Fruit fly (Drosophila melanogaster) whole organism, embryonic: ENCODE measurements around the gene teq.
A peak's percentile ranks its signal among the peaks of the same experiment; 100 is the strongest.

ENCODE experiments used
- Atf6 ChIP-seq: fragments of 200-800 bp; sonication (Bioruptor generic); IDR thresholded peaks from 2 replicates; pipeline ENCODE4 v1.3.6; 2022; ENCODE audit warnings: missing biosample characterization, missing genetic modification characterization
- Blimp-1 ChIP-seq: fragments of 200-800 bp; sonication (Bioruptor generic); optimal IDR thresholded peaks from 3 replicates; lab custom pipeline; 2018; ENCODE audit warnings: missing biosample characterization, missing genetic modification characterization, mild to moderate bottlenecking, moderate library complexity, missing genetic modification reagents
- C15 ChIP-seq: fragments of 200-800 bp; sonication (Bioruptor generic); IDR thresholded peaks from 3 replicates; pipeline ENCODE4 v1.3.6; 2022; ENCODE audit warnings: missing biosample characterization, missing genetic modification characterization
- CG10431 ChIP-seq: fragments of 200-800 bp; sonication (Bioruptor generic); optimal IDR thresholded peaks from 3 replicates; lab custom pipeline; 2018; ENCODE audit warnings: missing biosample characterization, mild to moderate bottlenecking, missing genetic modification characterization
- CG12104 ChIP-seq: fragments of 200-800 bp; sonication (Bioruptor generic); optimal IDR thresholded peaks from 3 replicates; lab custom pipeline; 2016; ENCODE audit warnings: missing biosample characterization, missing genetic modification characterization
- CG12155 ChIP-seq: fragments of 200-800 bp; sonication (Bioruptor generic); optimal IDR thresholded peaks from 3 replicates; lab custom pipeline; 2016; ENCODE audit warnings: missing biosample characterization, missing genetic modification characterization
- CG12236 ChIP-seq: fragments of 200-800 bp; sonication (Bioruptor generic); optimal IDR thresholded peaks from 2 replicates; lab custom pipeline; 2016; ENCODE audit warnings: missing biosample characterization, missing genetic modification characterization
- CG12744 ChIP-seq: fragments of 200-800 bp; sonication (Bioruptor generic); optimal IDR thresholded peaks from 2 replicates; lab custom pipeline; 2016; ENCODE audit warnings: missing biosample characterization, missing genetic modification characterization
- CG14050 ChIP-seq: fragments of 200-800 bp; sonication (Bioruptor generic); IDR thresholded peaks from 3 replicates; pipeline ENCODE4 v1.3.6; 2022; ENCODE audit warnings: missing biosample characterization, missing genetic modification characterization
- CG14441 ChIP-seq: fragments of 200-800 bp; sonication (Bioruptor generic); IDR thresholded peaks from 2 replicates; pipeline ENCODE4 v1.3.6; 2022; ENCODE audit warnings: missing biosample characterization, missing genetic modification characterization
- CG14965 ChIP-seq: fragments of 200-800 bp; sonication (Bioruptor generic); optimal IDR thresholded peaks from 2 replicates; lab custom pipeline; 2016; ENCODE audit warnings: missing biosample characterization, missing genetic modification characterization, borderline replicate concordance
- CG17328 ChIP-seq: fragments of 200-800 bp; sonication (Bioruptor generic); IDR thresholded peaks from 2 replicates; pipeline ENCODE4 v1.3.6; 2022; ENCODE audit warnings: missing biosample characterization, missing genetic modification characterization
- CG17802 ChIP-seq: fragments of 200-800 bp; sonication (Bioruptor generic); optimal IDR thresholded peaks from 2 replicates; lab custom pipeline; 2018; ENCODE audit warnings: missing biosample characterization, mild to moderate bottlenecking, missing genetic modification characterization, moderate library complexity
- CG2712 ChIP-seq: fragments of 200-800 bp; optimal IDR thresholded peaks from 3 replicates; lab custom pipeline; 2019; ENCODE audit warnings: missing biosample characterization, mild to moderate bottlenecking, missing genetic modification characterization, moderate library complexity
- CG30020 ChIP-seq: fragments of 200-800 bp; optimal IDR thresholded peaks from 2 replicates; lab custom pipeline; 2019; ENCODE audit warnings: missing biosample characterization, mild to moderate bottlenecking, missing genetic modification characterization, moderate library complexity
- CG31365 ChIP-seq: fragments of 200-800 bp; sonication (Bioruptor generic); optimal IDR thresholded peaks from 2 replicates; lab custom pipeline; 2018; ENCODE audit warnings: missing biosample characterization, mild to moderate bottlenecking, missing genetic modification characterization
- CG31441 ChIP-seq: fragments of 200-800 bp; sonication (Bioruptor generic); IDR thresholded peaks from 2 replicates; pipeline ENCODE4 v1.3.6; 2022; ENCODE audit warnings: missing biosample characterization, missing genetic modification characterization
- CG34376 ChIP-seq: fragments of 200-800 bp; sonication (Bioruptor generic); optimal IDR thresholded peaks from 2 replicates; lab custom pipeline; 2018; ENCODE audit warnings: missing biosample characterization, mild to moderate bottlenecking, missing genetic modification characterization
- CG6654 ChIP-seq: fragments of 200-800 bp; sonication (Bioruptor generic); optimal IDR thresholded peaks from 2 replicates; lab custom pipeline; 2017; ENCODE audit warnings: missing biosample characterization, mild to moderate bottlenecking, missing genetic modification characterization
- CG6765 ChIP-seq: fragments of 200-800 bp; sonication (Bioruptor generic); optimal IDR thresholded peaks from 3 replicates; lab custom pipeline; 2017; ENCODE audit warnings: missing biosample characterization, mild to moderate bottlenecking, missing genetic modification characterization
- CG7963 ChIP-seq: fragments of 200-800 bp; sonication (Bioruptor generic); IDR thresholded peaks from 3 replicates; pipeline ENCODE4 v1.3.6; 2022; ENCODE audit warnings: missing biosample characterization, missing genetic modification characterization; ENCODE audit not compliant: partially characterized antibody
- CG8765 ChIP-seq: fragments of 200-800 bp; sonication (Bioruptor generic); IDR thresholded peaks from 2 replicates; pipeline ENCODE4 v1.3.6; 2022; ENCODE audit warnings: missing biosample characterization, missing genetic modification characterization
- CG9817 ChIP-seq: fragments of 200-800 bp; sonication (Bioruptor generic); optimal IDR thresholded peaks from 2 replicates; lab custom pipeline; 2018; ENCODE audit warnings: missing biosample characterization, mild to moderate bottlenecking, missing genetic modification characterization, moderate library complexity
- Dek ChIP-seq: fragments of 200-800 bp; sonication (Bioruptor generic); optimal IDR thresholded peaks from 3 replicates; lab custom pipeline; 2019; ENCODE audit warnings: missing biosample characterization, mild to moderate bottlenecking, missing genetic modification characterization, moderate library complexity
- Ets97D ChIP-seq: fragments of 200-800 bp; sonication (Bioruptor generic); optimal IDR thresholded peaks from 3 replicates; lab custom pipeline; 2016; ENCODE audit warnings: missing biosample characterization, missing genetic modification characterization
- Hmx ChIP-seq: fragments of 200-800 bp; sonication (Bioruptor generic); optimal IDR thresholded peaks from 2 replicates; lab custom pipeline; 2016; ENCODE audit warnings: missing biosample characterization, missing genetic modification characterization
- Lim3 ChIP-seq: fragments of 200-800 bp; sonication (Bioruptor generic); IDR thresholded peaks from 2 replicates; pipeline ENCODE4 v1.3.6; 2022; ENCODE audit warnings: missing biosample characterization, missing genetic modification characterization
- Myb ChIP-seq: fragments of 200-800 bp; sonication (Bioruptor generic); optimal IDR thresholded peaks from 2 replicates; lab custom pipeline; 2016; ENCODE audit warnings: missing biosample characterization, missing genetic modification characterization
- NFAT ChIP-seq: fragments of 200-800 bp; sonication (Bioruptor generic); IDR thresholded peaks from 2 replicates; pipeline ENCODE4 v1.3.6; 2022; ENCODE audit warnings: missing biosample characterization, missing genetic modification characterization
- Six4 ChIP-seq: fragments of 200-800 bp; sonication (Bioruptor generic); optimal IDR thresholded peaks from 2 replicates; lab custom pipeline; 2016; ENCODE audit warnings: missing biosample characterization, missing genetic modification characterization
- Spps ChIP-seq: fragments of 200-800 bp; sonication (Bioruptor generic); optimal IDR thresholded peaks from 2 replicates; lab custom pipeline; 2018; ENCODE audit warnings: missing biosample characterization, mild to moderate bottlenecking, missing genetic modification characterization
- Tbp ChIP-seq: fragments of >200 bp; optimal IDR thresholded peaks from 2 replicates; lab custom pipeline; 2018; ENCODE audit warnings: missing biosample characterization, missing genetic modification characterization
- crol ChIP-seq: fragments of 200-800 bp; sonication (Bioruptor generic); IDR thresholded peaks from 2 replicates; pipeline ENCODE4 v1.3.6; 2022; ENCODE audit warnings: missing biosample characterization, missing genetic modification characterization
- disco-r ChIP-seq: fragments of 200-800 bp; sonication (Bioruptor generic); optimal IDR thresholded peaks from 2 replicates; lab custom pipeline; 2016; ENCODE audit warnings: missing biosample characterization, missing genetic modification characterization
- eve ChIP-seq, 2 experiments: fragments of >200 bp; optimal IDR thresholded peaks; 2 replicates each; lab custom pipeline; 2017; ENCODE audit warnings: missing biosample characterization in 2 of 2, missing genetic modification characterization in 2 of 2
- exex ChIP-seq: fragments of 200-800 bp; sonication (Bioruptor generic); optimal IDR thresholded peaks from 4 replicates; lab custom pipeline; 2018; ENCODE audit warnings: missing biosample characterization, mild to moderate bottlenecking, missing genetic modification characterization, moderate library complexity
- ftz-f1 ChIP-seq: fragments of 200-800 bp; sonication (Bioruptor generic); optimal IDR thresholded peaks from 2 replicates; lab custom pipeline; 2016; ENCODE audit warnings: missing biosample characterization, missing genetic modification characterization
- gce ChIP-seq: fragments of 200-800 bp; sonication (Bioruptor generic); IDR thresholded peaks from 3 replicates; pipeline ENCODE4 v1.3.6; 2022; ENCODE audit warnings: missing biosample characterization, missing genetic modification characterization
- gcm ChIP-seq: fragments of 200-800 bp; sonication (Bioruptor generic); optimal IDR thresholded peaks from 2 replicates; lab custom pipeline; 2019; ENCODE audit warnings: missing biosample characterization, mild to moderate bottlenecking, missing genetic modification characterization, moderate library complexity
- ham ChIP-seq: fragments of 200-800 bp; sonication (Bioruptor generic); IDR thresholded peaks from 2 replicates; pipeline ENCODE4 v1.3.6; 2022; ENCODE audit warnings: missing biosample characterization, missing genetic modification characterization
- hbn ChIP-seq: fragments of 200-800 bp; sonication (Bioruptor generic); IDR thresholded peaks from 2 replicates; pipeline ENCODE4 v1.3.6; 2022; ENCODE audit warnings: missing biosample characterization, missing genetic modification characterization; ENCODE audit not compliant: partially characterized antibody
- ken ChIP-seq: fragments of 200-800 bp; sonication (Bioruptor generic); IDR thresholded peaks from 3 replicates; pipeline ENCODE4 v1.3.6; 2022; ENCODE audit warnings: missing biosample characterization, missing genetic modification characterization
- lilli ChIP-seq: fragments of 200-800 bp; sonication (Bioruptor generic); optimal IDR thresholded peaks from 3 replicates; lab custom pipeline; 2016; ENCODE audit warnings: missing biosample characterization, missing genetic modification characterization
- maf-S ChIP-seq: fragments of 200-800 bp; sonication (Bioruptor generic); optimal IDR thresholded peaks from 2 replicates; lab custom pipeline; 2016; ENCODE audit warnings: missing biosample characterization, missing genetic modification characterization
- pb ChIP-seq: fragments of 200-800 bp; sonication (Bioruptor generic); optimal IDR thresholded peaks from 3 replicates; lab custom pipeline; 2016; ENCODE audit warnings: missing biosample characterization, missing genetic modification characterization
- prd ChIP-seq, 3 experiments: fragments of >200 bp in 2 of 3; fragments of 200-800 bp in 1 of 3; sonication (Bioruptor generic) in 1 of 3; optimal IDR thresholded peaks in 2 of 3; IDR thresholded peaks in 1 of 3; 2 replicates in 2 of 3; 3 replicates in 1 of 3; pipeline versions ENCODE4 v1.3.6 to Lab custom; 2017 to 2022; ENCODE audit warnings: missing biosample characterization in 1 of 3, missing genetic modification characterization in 1 of 3
- schlank ChIP-seq: fragments of 200-800 bp; sonication (Bioruptor generic); optimal IDR thresholded peaks from 2 replicates; lab custom pipeline; 2018; ENCODE audit warnings: missing biosample characterization, mild to moderate bottlenecking, missing genetic modification characterization
- shn ChIP-seq: fragments of 200-800 bp; sonication (Bioruptor generic); optimal IDR thresholded peaks from 3 replicates; lab custom pipeline; 2016; ENCODE audit warnings: missing biosample characterization, missing genetic modification characterization
- ssp ChIP-seq: fragments of 200-800 bp; sonication (Bioruptor generic); IDR thresholded peaks from 2 replicates; pipeline ENCODE4 v1.3.6; 2022; ENCODE audit warnings: missing biosample characterization, missing genetic modification characterization
- tin ChIP-seq: fragments of 200-800 bp; sonication (Bioruptor generic); optimal IDR thresholded peaks from 3 replicates; lab custom pipeline; 2016; ENCODE audit warnings: missing biosample characterization, missing genetic modification characterization
- vfl ChIP-seq: fragments of 200-800 bp; sonication (Bioruptor generic); optimal IDR thresholded peaks from 2 replicates; lab custom pipeline; 2016; ENCODE audit warnings: missing biosample characterization, missing genetic modification characterization
- wek ChIP-seq: fragments of 200-800 bp; sonication (Bioruptor generic); optimal IDR thresholded peaks from 3 replicates; lab custom pipeline; 2018; ENCODE audit warnings: missing biosample characterization, mild to moderate bottlenecking, missing genetic modification characterization, moderate library complexity

Gene teq

DNA sequence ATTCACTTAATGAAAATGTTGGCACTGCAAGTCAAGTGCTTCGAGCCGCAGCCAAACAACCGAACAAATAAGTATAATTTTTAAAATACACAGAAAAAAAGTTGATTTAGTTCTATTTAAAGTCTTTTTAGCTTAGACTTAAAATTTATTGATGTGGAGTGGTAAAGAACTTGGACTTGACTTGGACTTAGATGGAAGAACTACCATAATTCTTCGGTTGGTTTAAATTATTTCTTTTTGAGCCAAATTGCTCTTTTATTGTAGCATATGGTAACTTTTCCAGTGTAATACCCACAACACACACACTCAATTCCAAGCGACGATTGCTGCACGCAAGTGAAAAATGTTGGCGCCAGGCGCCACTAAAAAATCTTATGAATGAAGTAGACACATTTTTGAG lies 46.4 kb upstream of the teq start (continued):
- TF ChIP-seq NFAT (no peak), CG31365 (no peak), vfl (GFP tag; lab: Kevin White, UChicago) (no peak), CG8765 (GFP tag; lab: Robert Waterston, UW) (no peak; the same call in 1 of the 2 replicates), wek (GFP tag; lab: Kevin White, UChicago) (no peak), CG17328 (GFP tag; lab: Robert Waterston, UW) (peak; percentile 57; the same call in 1 of the 2 replicates), ssp (GFP tag; lab: Robert Waterston, UW) (peak; percentile 30; the same call in 1 of the 2 replicates), disco-r (GFP tag; lab: Kevin White, UChicago) (no peak), gce (GFP tag; lab: Robert Waterston, UW) (no peak), tin (GFP tag; lab: Kevin White, UChicago) (peak; percentile 47), schlank (tag; lab: Kevin White, UChicago) (no peak), CG14050 (GFP tag; lab: Robert Waterston, UW) (no peak), crol (GFP tag; lab: Robert Waterston, UW) (no peak), shn (GFP tag; lab: Kevin White, UChicago) (no peak), CG7963 (GFP tag; lab: Robert Waterston, UW) (no peak), Hmx (GFP tag; lab: Kevin White, UChicago) (no peak), Blimp-1 (peak; percentile 5), hbn (GFP tag; lab: Robert Waterston, UW) (no peak), eve (GFP tag; optimal IDR thresholded peaks at IDR 0.05; lab: Kevin White, UChicago) (peak in 1 of 2 experiments; percentile 57), ftz-f1 (no peak), Ets97D (GFP tag; lab: Kevin White, UChicago) (no peak), CG30020 (tag; lab: Kevin White, UChicago) (no peak), CG10431 (GFP tag; lab: Kevin White, UChicago) (no peak), CG17802 (tag; lab: Kevin White, UChicago) (no peak), CG12155 (GFP tag; lab: Kevin White, UChicago) (no peak), Dek (tag; lab: Kevin White, UChicago) (no peak), CG12104 (GFP tag; lab: Kevin White, UChicago) (no peak), Tbp (no peak), Myb (GFP tag; lab: Kevin White, UChicago) (no peak), maf-S (GFP tag; lab: Kevin White, UChicago) (no peak), Atf6 (no peak), CG2712 (peak; percentile 56), prd (optimal IDR thresholded peaks at IDR 0.05; lab: Kevin White, UChicago) (no peak), prd (GFP tag; IDR thresholded peaks at IDR 0.05; lab: Robert Waterston, UW) (peak; percentile 61; the same call in 2 of the 3 replicates), CG12744 (no peak), exex (tag; lab: Kevin White, UChicago) (no peak), ham (GFP tag; lab: Robert Waterston, UW) (no peak), CG9817 (tag; lab: Kevin White, UChicago) (no peak), CG31441 (GFP tag; lab: Robert Waterston, UW) (peak; percentile 51; the same call in 1 of the 2 replicates), lilli (GFP tag; lab: Kevin White, UChicago) (peak; percentile 27), CG6765 (GFP tag; lab: Kevin White, UChicago) (no peak), CG14441 (no peak), CG6654 (no peak), CG14965 (GFP tag; lab: Kevin White, UChicago) (no peak), Six4 (GFP tag; lab: Kevin White, UChicago) (no peak), gcm (no peak), CG34376 (GFP tag; lab: Kevin White, UChicago) (no peak), pb (GFP tag; lab: Kevin White, UChicago) (no peak), ken (no peak), Spps (tag; lab: Kevin White, UChicago) (peak; percentile 26), CG12236 (GFP tag; lab: Kevin White, UChicago) (no peak), Lim3 (no peak), C15 (GFP tag; lab: Robert Waterston, UW) (no peak)
